Worm (Caenorhabditis elegans) whole organism, early embryonic: Measurements from ENCODE around the gene col-14.

Experiments used
- B0310.2 ChIP-seq: sonication (generic microtip); optimal IDR thresholded peaks from 2 replicates; lab custom pipeline; 2016; ENCODE audit warnings: mild to moderate bottlenecking, missing genetic modification characterization, missing compliant biosample characterization
- F13C5.2 ChIP-seq: sonication (generic microtip); optimal IDR thresholded peaks from 2 replicates; lab custom pipeline; 2017; ENCODE audit warnings: mild to moderate bottlenecking, missing genetic modification characterization, inconsistent platforms, missing compliant biosample characterization
- aly-1 ChIP-seq: sonication (generic microtip); optimal IDR thresholded peaks from 2 replicates; lab custom pipeline; 2016; ENCODE audit warnings: missing genetic modification characterization, missing compliant biosample characterization
- ama-1 ChIP-seq: fragments of 150-350 bp; optimal IDR thresholded peaks from 2 replicates; lab custom pipeline; 2014
- ceh-13 ChIP-seq: fragments of 200-800 bp; sonication (Bioruptor generic); optimal IDR thresholded peaks from 2 replicates; lab custom pipeline; 2018; ENCODE audit warnings: mild to moderate bottlenecking, missing genetic modification characterization, missing compliant biosample characterization
- ceh-36 ChIP-seq: sonication (generic microtip); optimal IDR thresholded peaks from 2 replicates; lab custom pipeline; 2016; ENCODE audit warnings: missing genetic modification characterization, inconsistent platforms, missing compliant biosample characterization
- ets-7 ChIP-seq: sonication (generic microtip); optimal IDR thresholded peaks from 2 replicates; lab custom pipeline; 2016; ENCODE audit warnings: missing genotype, missing genetic modification characterization, missing compliant biosample characterization
- flt-1 ChIP-seq: fragments of 200-800 bp; sonication (Bioruptor generic); IDR thresholded peaks from 2 replicates; pipeline ENCODE4 v1.3.6; 2022; ENCODE audit warnings: missing genetic modification characterization, missing compliant biosample characterization
- hmbx-1 ChIP-seq: sonication (generic microtip); optimal IDR thresholded peaks from 2 replicates; lab custom pipeline; 2016; ENCODE audit warnings: mild to moderate bottlenecking, missing genetic modification characterization, missing compliant biosample characterization
- hmg-4 ChIP-seq: fragments of 200-800 bp; sonication (Bioruptor generic); optimal IDR thresholded peaks from 2 replicates; lab custom pipeline; 2018; ENCODE audit warnings: mild to moderate bottlenecking, missing genetic modification characterization, missing compliant biosample characterization
- hnd-1 ChIP-seq: sonication (generic microtip); optimal IDR thresholded peaks from 2 replicates; lab custom pipeline; 2016; ENCODE audit warnings: missing genetic modification characterization, missing compliant biosample characterization
- pes-1 ChIP-seq: fragments of 200-800 bp; sonication (Bioruptor generic); IDR thresholded peaks from 2 replicates; pipeline ENCODE4 v1.3.6; 2022; ENCODE audit warnings: missing genetic modification reagents, missing genetic modification characterization, missing compliant biosample characterization
- scrt-1 ChIP-seq: fragments of 200-800 bp; sonication (Bioruptor generic); IDR thresholded peaks from 2 replicates; pipeline ENCODE4 v1.3.6; 2022; ENCODE audit warnings: missing genetic modification characterization, missing compliant biosample characterization
- sea-1 ChIP-seq: fragments of 200-800 bp; sonication (Bioruptor generic); conservative IDR thresholded peaks from 2 replicates; pipeline ENCODE4 v1.3.6; 2022; ENCODE audit warnings: missing genetic modification characterization, missing compliant biosample characterization
- tbx-11 ChIP-seq: fragments of 200-800 bp; sonication (Bioruptor generic); IDR thresholded peaks from 2 replicates; pipeline ENCODE4 v1.3.6; 2022; ENCODE audit warnings: missing genetic modification characterization, missing compliant biosample characterization
- tbx-37 ChIP-seq: fragments of 200-800 bp; sonication (Bioruptor generic); conservative IDR thresholded peaks from 2 replicates; pipeline ENCODE4 v1.3.6; 2022; ENCODE audit warnings: missing genetic modification reagents, missing genetic modification characterization, missing compliant biosample characterization
- tra-4 ChIP-seq: sonication (generic microtip); optimal IDR thresholded peaks from 2 replicates; lab custom pipeline; 2017; ENCODE audit warnings: missing genetic modification characterization, missing compliant biosample characterization

col-14 gene

DNA sequence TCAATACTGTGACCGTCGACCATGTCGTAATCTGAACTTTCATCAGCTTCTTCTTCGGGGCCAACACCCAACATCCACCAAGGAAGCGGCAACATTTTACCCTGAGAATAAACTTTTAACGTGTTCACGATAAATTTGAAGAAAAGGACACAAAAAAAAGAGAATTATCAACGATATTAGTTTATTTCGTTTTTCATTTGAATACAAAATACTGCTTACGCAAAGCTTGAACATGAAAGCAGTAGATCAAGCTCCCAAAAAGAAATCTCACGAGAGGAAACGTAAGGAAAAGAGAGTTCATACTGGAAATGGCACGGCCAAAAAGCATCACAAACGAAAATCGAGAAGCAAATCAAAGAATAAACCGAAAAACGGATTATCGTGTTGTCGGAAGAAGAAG lies 10.5 kb downstream of the col-14 start, which contains the start of the genes C46A5.6 and C46A5.1:
C46A5.6 (minus strand) TSS at position 101 of the 400 bp plus-strand sequence.
C46A5.1 (plus strand) TSS at position 184 of the 400 bp plus-strand sequence.
- no peak for TF ChIP-seq tra-4

DNA sequence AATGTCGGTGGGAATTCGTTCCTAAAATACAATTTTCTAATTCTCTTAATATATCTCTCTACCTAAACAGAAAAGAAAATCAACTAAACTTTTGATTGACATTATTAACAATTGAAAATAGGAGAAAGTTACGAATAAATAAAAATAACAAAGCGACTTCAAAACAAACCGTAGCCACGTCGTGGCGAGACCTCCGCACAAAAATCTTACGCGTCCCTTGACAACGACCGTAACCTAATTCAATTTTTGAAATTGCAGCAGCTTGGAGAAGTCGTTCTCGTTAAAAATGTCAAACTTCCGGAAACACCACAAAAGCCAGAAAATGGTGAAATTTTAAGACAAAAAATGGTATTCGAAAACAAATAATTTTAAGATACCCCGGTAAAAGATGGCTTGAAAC lies 11.1 kb downstream of the col-14 start:
- TF ChIP-seq F13C5.2 (tag; lab: Kevin White, UChicago) (no peak), hmbx-1 (tag; lab: Kevin White, UChicago) (no peak)

DNA sequence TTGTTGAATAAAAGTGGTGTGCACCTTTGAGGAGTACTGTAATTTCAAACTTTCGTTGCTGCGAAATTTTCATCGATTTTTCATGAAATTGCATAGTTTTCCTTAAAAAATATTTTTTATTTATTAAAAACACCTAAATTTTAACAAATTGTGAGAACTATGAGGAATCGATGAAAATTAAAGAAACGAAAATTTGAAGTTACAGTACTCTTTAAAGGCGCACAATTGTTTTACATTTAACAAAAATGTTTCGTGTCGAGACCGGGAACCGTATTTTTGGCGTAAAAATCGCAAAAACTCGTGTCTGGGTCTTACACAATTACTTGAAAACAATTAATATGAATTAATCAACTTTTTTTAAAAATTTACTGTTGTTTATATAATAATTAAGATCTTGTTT lies 17.0 kb downstream of the col-14 start, which contains the start of gene rdl-1:
rdl-1 (minus strand) TSS at position 101 of the 400 bp plus-strand sequence.
- no peak for TF ChIP-seq flt-1

DNA sequence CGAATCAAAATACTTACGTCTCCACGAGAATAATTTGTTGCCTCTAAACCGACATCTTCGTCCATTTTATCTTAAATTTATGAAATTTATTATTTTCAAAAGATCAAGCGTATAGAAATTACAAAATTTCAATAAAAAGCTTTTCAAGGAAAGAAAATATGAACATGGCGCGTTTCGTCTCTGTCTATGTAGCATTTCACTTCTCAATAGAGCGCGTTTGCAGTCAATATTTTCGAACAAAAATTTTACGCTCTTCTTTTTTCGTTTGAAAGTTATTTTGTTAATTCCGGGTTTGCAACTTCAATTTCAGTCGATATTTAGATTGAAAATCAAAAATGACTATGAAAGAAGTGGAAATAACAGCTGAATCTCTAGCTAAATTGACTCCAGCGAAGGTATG lies 21.0 kb downstream of the col-14 start, which contains the start of the genes hcf-1 and swd-2.2:
hcf-1 (minus strand) TSS at position 70 of the 400 bp plus-strand sequence.
swd-2.2 (plus strand) TSS at position 206 of the 400 bp plus-strand sequence.
- TF ChIP-seq ceh-13 (GFP tag; lab: Kevin White, UChicago), result no peak
- no peak for TF ChIP-seq scrt-1 (GFP tag; lab: Robert Waterston, UW)
- TF ChIP-seq tra-4, result no peak
- TF ChIP-seq hnd-1 (tag; lab: Kevin White, UChicago), result no peak
- no peak for TF ChIP-seq ceh-36 (tag; lab: Kevin White, UChicago)
- no peak for TF ChIP-seq ets-7 (tag; lab: Kevin White, UChicago)
- TF ChIP-seq sea-1 (GFP tag; lab: Robert Waterston, UW), result no peak
- no peak for TF ChIP-seq tbx-11 (GFP tag; lab: Robert Waterston, UW)
- TF ChIP-seq flt-1, result no peak
- TF ChIP-seq tbx-37 (GFP tag; lab: Robert Waterston, UW), result no peak
- TF ChIP-seq B0310.2 (tag; lab: Kevin White, UChicago), result no peak
- TF ChIP-seq pes-1 (GFP tag; lab: Robert Waterston, UW), result no peak

DNA sequence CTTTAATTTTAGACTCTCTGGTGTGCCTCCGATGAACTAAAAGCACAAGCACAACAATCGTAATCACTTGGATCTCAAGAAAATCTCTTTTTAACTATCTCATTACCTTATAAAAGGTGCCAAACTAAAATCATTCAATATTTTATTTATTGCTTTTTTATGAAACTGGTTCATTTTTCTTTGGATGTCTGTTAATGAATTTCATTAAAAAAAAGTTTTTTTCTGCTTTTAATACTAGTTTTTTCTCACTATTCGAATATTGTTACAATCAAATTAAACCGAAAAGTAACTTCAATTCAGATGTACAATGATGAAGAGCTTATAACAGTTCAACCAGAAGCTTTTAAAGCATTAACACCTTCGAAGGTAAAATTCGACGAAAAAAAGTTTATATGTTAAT lies 22.5 kb downstream of the col-14 start, which contains the start of gene swd-2.1:
swd-2.1 (plus strand) TSS at position 301 of the 400 bp plus-strand sequence.
- TF ChIP-seq tra-4 (no peak), F13C5.2 (tag; lab: Kevin White, UChicago) (no peak), aly-1 (tag; lab: Kevin White, UChicago) (no peak), sea-1 (GFP tag; lab: Robert Waterston, UW) (no peak), B0310.2 (tag; lab: Kevin White, UChicago) (no peak)

DNA sequence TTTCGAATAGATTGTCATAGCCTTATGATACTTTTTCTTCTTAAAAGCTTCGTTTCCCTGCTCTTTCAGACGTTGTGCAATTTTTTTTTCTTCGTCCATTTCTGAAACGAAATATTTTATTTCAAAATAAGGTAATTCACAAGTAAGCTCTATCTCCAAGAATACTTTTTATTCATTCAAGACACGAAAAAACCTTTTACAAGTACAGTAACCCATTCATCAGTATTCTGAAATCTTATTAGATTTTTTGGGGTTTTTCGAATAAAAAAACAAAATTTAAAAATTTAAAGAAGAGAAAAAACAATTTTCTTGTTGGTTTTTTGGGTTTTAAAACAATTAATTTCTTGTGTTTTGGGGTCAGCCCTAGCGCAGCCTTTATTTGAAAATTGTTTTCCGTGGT lies 25.7 kb downstream of the col-14 start, which contains the start of gene rpap-3:
rpap-3 (minus strand) TSS at position 101 of the 400 bp plus-strand sequence.
- no peak for TF ChIP-seq tra-4
- no peak for TF ChIP-seq flt-1
- TF ChIP-seq scrt-1 (GFP tag; lab: Robert Waterston, UW), result no peak
- no peak for TF ChIP-seq sea-1 (GFP tag; lab: Robert Waterston, UW)
- no peak for TF ChIP-seq pes-1 (GFP tag; lab: Robert Waterston, UW)
- no peak for TF ChIP-seq hmg-4 (GFP tag; lab: Kevin White, UChicago)
- no peak for TF ChIP-seq tbx-37 (GFP tag; lab: Robert Waterston, UW)
- no peak for TF ChIP-seq B0310.2 (tag; lab: Kevin White, UChicago)
- TF ChIP-seq ama-1 (lab: Kevin White, UChicago), result no peak

DNA sequence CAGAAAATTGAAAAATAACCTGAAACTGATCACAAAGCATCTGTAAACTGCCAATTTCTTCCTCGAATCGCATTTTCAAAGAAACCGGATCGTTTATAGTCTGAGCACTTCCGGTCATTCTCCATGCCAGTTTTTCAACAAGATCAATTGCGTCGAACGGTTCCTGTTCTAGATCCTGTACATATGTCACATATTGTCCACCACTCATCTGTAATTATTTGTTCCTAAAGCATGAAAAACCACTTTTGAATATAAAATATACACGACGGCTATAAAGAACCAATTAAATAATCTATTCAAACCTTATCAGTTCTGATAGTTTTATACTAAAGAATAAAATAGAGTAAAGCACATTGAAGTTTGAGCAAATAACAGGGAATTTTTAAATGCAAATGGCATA lies 29.1 kb downstream of the col-14 start, which contains the start of gene sec-10:
sec-10 (minus strand) TSS at position 208 of the 400 bp plus-strand sequence.
- no peak for TF ChIP-seq tbx-37 (GFP tag; lab: Robert Waterston, UW)
- no peak for TF ChIP-seq hnd-1 (tag; lab: Kevin White, UChicago)
- no peak for TF ChIP-seq tra-4
- no peak for TF ChIP-seq ceh-36 (tag; lab: Kevin White, UChicago)
- TF ChIP-seq sea-1 (GFP tag; lab: Robert Waterston, UW), result no peak
- no peak for TF ChIP-seq ama-1 (lab: Kevin White, UChicago)
- no peak for TF ChIP-seq flt-1
- no peak for TF ChIP-seq B0310.2 (tag; lab: Kevin White, UChicago)
- no peak for TF ChIP-seq scrt-1 (GFP tag; lab: Robert Waterston, UW)

DNA sequence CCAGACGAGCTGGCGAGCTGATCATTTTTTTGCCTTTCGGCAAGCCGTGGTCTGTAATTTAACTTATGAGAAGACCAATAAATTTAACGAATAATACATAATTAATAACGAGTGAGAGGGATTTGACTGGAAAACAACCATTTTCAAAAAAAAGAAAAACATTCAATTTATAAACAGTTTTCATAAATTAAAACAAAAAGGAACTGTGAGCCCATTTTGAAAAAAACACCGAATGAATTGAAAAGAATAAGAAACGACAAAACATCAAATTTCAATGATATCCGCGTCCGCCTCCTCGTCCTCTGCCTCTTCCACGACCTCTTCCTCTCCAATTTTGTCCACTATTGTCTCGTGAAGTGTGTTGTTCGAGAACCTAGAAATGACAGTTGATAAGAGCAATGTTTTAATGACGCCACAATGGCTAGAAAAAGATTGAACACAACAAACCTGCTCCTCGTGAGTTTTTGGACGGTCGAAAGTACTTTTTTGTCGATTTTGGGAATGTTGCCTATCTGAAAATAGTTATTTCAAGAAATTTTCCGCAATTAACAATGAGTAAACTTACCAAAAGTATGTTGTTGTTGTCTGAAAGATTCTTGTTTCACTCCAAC lies 30.7 kb downstream of the col-14 start, which contains the start of gene tag-321:
tag-321 (minus strand) TSS at position 51 of the 611 bp plus-strand sequence.
- no peak for TF ChIP-seq ceh-13 (GFP tag; lab: Kevin White, UChicago)
- TF ChIP-seq ets-7 (tag; lab: Kevin White, UChicago), result no peak
- no peak for TF ChIP-seq tbx-37 (GFP tag; lab: Robert Waterston, UW)
- no peak for TF ChIP-seq tra-4
- no peak for TF ChIP-seq pes-1 (GFP tag; lab: Robert Waterston, UW)
- no peak for TF ChIP-seq hnd-1 (tag; lab: Kevin White, UChicago)
- TF ChIP-seq ama-1 (lab: Kevin White, UChicago), result no peak
